Worm (Caenorhabditis elegans): ENCODE data around the gene Y37E11B.7.

Gene Y37E11B.7

ce11 chrIV:3636528-3637129, 36.7 kb upstream of the Y37E11B.7 start, which contains the start of gene madf-9 (continued):
- TF ChIP-seq pag-3 (tag; optimal IDR thresholded peaks at IDR 0.05; ENCODE audit: borderline replicate concordance, insufficient read depth) = no peak
- TF ChIP-seq lin-39 (tag; optimal IDR thresholded peaks at IDR 0.05) = no peak
- no peak for TF ChIP-seq egl-27 (tag; optimal IDR thresholded peaks at IDR 0.05)
- TF ChIP-seq fkh-8 (tag; optimal IDR thresholded peaks at IDR 0.05) = peak; percentile 40
- peak; percentile 13 for TF ChIP-seq sup-37 (GFP tag; optimal IDR thresholded peaks at IDR 0.05)
- TF ChIP-seq C04F5.9 (tag; optimal IDR thresholded peaks at IDR 0.05) = no peak
- peak; percentile 46 for TF ChIP-seq xbp-1 (tag; optimal IDR thresholded peaks at IDR 0.05)
- TF ChIP-seq jun-1 (tag; optimal IDR thresholded peaks at IDR 0.05) = peak; percentile 74
- TF ChIP-seq snpc-4 (tag; optimal IDR thresholded peaks at IDR 0.05) = no peak
- TF ChIP-seq efl-3 (GFP tag; optimal IDR thresholded peaks at IDR 0.05) = peak; percentile 9
- no peak for TF ChIP-seq fkh-4 (tag; optimal IDR thresholded peaks at IDR 0.05; ENCODE audit: borderline replicate concordance)
- no peak for TF ChIP-seq lir-3 (tag; optimal IDR thresholded peaks at IDR 0.05; ENCODE audit: poor library complexity)
- no peak for TF ChIP-seq mep-1 (tag; optimal IDR thresholded peaks at IDR 0.05)
- TF ChIP-seq ceh-82 (tag; optimal IDR thresholded peaks at IDR 0.05) = peak; percentile 4 to 35 (median 22)
- TF ChIP-seq lin-14 (GFP tag; optimal IDR thresholded peaks at IDR 0.05) = peak; percentile 84
- TF ChIP-seq elt-3 (tag; optimal IDR thresholded peaks at IDR 0.05) = no peak
- TF ChIP-seq dsc-1 (tag; optimal IDR thresholded peaks at IDR 0.05) = peak; percentile 45
- TF ChIP-seq pax-3 (tag; optimal IDR thresholded peaks at IDR 0.05) = no peak
- TF ChIP-seq ceh-63 (GFP tag; optimal IDR thresholded peaks at IDR 0.05) = no peak
- TF ChIP-seq nhr-20 (tag; optimal IDR thresholded peaks at IDR 0.05) = peak; percentile 74
- TF ChIP-seq blmp-1 (tag; optimal IDR thresholded peaks at IDR 0.05) = no peak
- no peak for TF ChIP-seq mef-2 (tag; optimal IDR thresholded peaks at IDR 0.05)
- no peak for TF ChIP-seq sptf-1 (tag; optimal IDR thresholded peaks at IDR 0.05)
- peak; percentile 30 for TF ChIP-seq sox-4 (tag; optimal IDR thresholded peaks at IDR 0.05)
- TF ChIP-seq zag-1 (tag; optimal IDR thresholded peaks at IDR 0.05) = no peak
- no peak for TF ChIP-seq ets-5 (GFP tag; IDR thresholded peaks at IDR 0.05)
- peak; percentile 26 for TF ChIP-seq fkh-10 (GFP tag; optimal IDR thresholded peaks at IDR 0.05)
- TF ChIP-seq nhr-90 (tag; optimal IDR thresholded peaks at IDR 0.05; ENCODE audit: poor library complexity) = peak; percentile 68
- no peak for TF ChIP-seq aly-2 (tag; optimal IDR thresholded peaks at IDR 0.05)
- peak; percentile 7 to 45 for TF ChIP-seq lin-35 (GFP tag; optimal IDR thresholded peaks at IDR 0.05)
- TF ChIP-seq unc-98 (GFP tag; IDR thresholded peaks at IDR 0.05) = no peak
- TF ChIP-seq mdl-1 (tag; optimal IDR thresholded peaks at IDR 0.05) = peak in 1 of 2 experiments; percentile 55
- TF ChIP-seq nhr-237 (tag; optimal IDR thresholded peaks at IDR 0.05) = no peak
- TF ChIP-seq nhr-71 (tag; optimal IDR thresholded peaks at IDR 0.05) = peak; percentile 87
- TF ChIP-seq aha-1 (tag; optimal IDR thresholded peaks at IDR 0.05) = no peak
- TF ChIP-seq mab-9 (GFP tag; IDR thresholded peaks at IDR 0.05) = no peak
- no peak for TF ChIP-seq C34B4.2 (tag; optimal IDR thresholded peaks at IDR 0.05)
- no peak for TF ChIP-seq zip-4 (GFP tag; optimal IDR thresholded peaks at IDR 0.05)
- TF ChIP-seq vab-15 (tag; optimal IDR thresholded peaks at IDR 0.05) = no peak
- TF ChIP-seq nhr-76 (tag; optimal IDR thresholded peaks at IDR 0.05) = no peak
- peak; percentile 55 to 74 for TF ChIP-seq efl-1 (optimal IDR thresholded peaks at IDR 0.05)
- peak; percentile 21 to 44 for TF ChIP-seq efl-1 (GFP tag; optimal IDR thresholded peaks at IDR 0.05 in 1 of 2)
- peak; percentile 30 to 63 for TF ChIP-seq lsy-2 (tag; optimal IDR thresholded peaks at IDR 0.05)
- TF ChIP-seq nhr-12 (tag; optimal IDR thresholded peaks at IDR 0.05) = no peak
- peak; percentile 81 for TF ChIP-seq snu-23 (GFP tag; optimal IDR thresholded peaks at IDR 0.05)
- no peak for TF ChIP-seq nhr-11 (tag; optimal IDR thresholded peaks at IDR 0.05)
- TF ChIP-seq hlh-4 (tag; optimal IDR thresholded peaks at IDR 0.05) = no peak
- TF ChIP-seq unc-86 (tag; optimal IDR thresholded peaks at IDR 0.05) = peak; percentile 71
- TF ChIP-seq rnt-1 (tag; optimal IDR thresholded peaks at IDR 0.05) = peak; percentile 56
- TF ChIP-seq alr-1 (tag; optimal IDR thresholded peaks at IDR 0.05; ENCODE audit: borderline replicate concordance) = no peak
- peak; percentile 73 for TF ChIP-seq swsn-7 (tag; optimal IDR thresholded peaks at IDR 0.05)
- no peak for TF ChIP-seq fos-1 (tag; optimal IDR thresholded peaks at IDR 0.05)

Measured in whole organism, L1 larva.